Fruit fly (Drosophila melanogaster) S2 (cell line): ENCODE measurements around the gene TMEM216.

Experiments used
- CG8478 ChIP-seq: fragments of >200 bp; optimal IDR thresholded peaks from 2 replicates; lab custom pipeline; 2018
- CTCF ChIP-seq, 2 experiments: fragments of >200 bp; optimal IDR thresholded peaks; 2 replicates each; lab custom pipeline; 2018

TMEM216 gene

dm6 chr3R:8715851-8716550 lies at the start of gene TMEM216:
TSS of gene TMEM216 (plus strand) at chr3R:8716243.
- TF ChIP-seq CG8478 (no peak), CTCF (optimal IDR thresholded peaks at IDR 0.05; lab: Kevin White, UChicago) (peak in 1 of 2 experiments; percentile 19)

- no peak for TF ChIP-seq CTCF (optimal IDR thresholded peaks at IDR 0.05; lab: Kevin White, UChicago)
- no peak for TF ChIP-seq CG8478
These were observed 48.5 kb upstream of the TMEM216 start, which contains the start of gene CG8036 for dm6 chr3R:8667568-8667967. TSS of gene CG8036 (plus strand) at chr3R:8667868.

- TF ChIP-seq CTCF (optimal IDR thresholded peaks at IDR 0.05; lab: Kevin White, UChicago) (no peak), CG8478 (no peak)
These were observed 47.8 kb upstream of the TMEM216 start for dm6 chr3R:8668024-8668856.

dm6 chr3R:8669029-8669707 lies 46.9 kb upstream of the TMEM216 start:
- TF ChIP-seq CG8478 (no peak), CTCF (optimal IDR thresholded peaks at IDR 0.05; lab: Kevin White, UChicago) (no peak)

- TF ChIP-seq CG8478 (no peak), CTCF (optimal IDR thresholded peaks at IDR 0.05; lab: Kevin White, UChicago) (no peak)
These were observed 46.0 kb upstream of the TMEM216 start for dm6 chr3R:8669900-8670528.

- TF ChIP-seq CTCF (optimal IDR thresholded peaks at IDR 0.05; lab: Kevin White, UChicago) = no peak
- TF ChIP-seq CG8478 = no peak
These were observed 45.2 kb upstream of the TMEM216 start, which contains the start of gene p for dm6 chr3R:8670529-8671491. TSS of gene p (minus strand) at chr3R:8670684.

dm6 chr3R:8673803-8674234 lies 42.2 kb upstream of the TMEM216 start, which contains the start of gene mRpL19:
TSS of gene mRpL19 (plus strand) at chr3R:8674109.
- TF ChIP-seq CTCF (optimal IDR thresholded peaks at IDR 0.05; lab: Kevin White, UChicago) (no peak), CG8478 (no peak)

- no peak for TF ChIP-seq CG8478
- no peak for TF ChIP-seq CTCF (optimal IDR thresholded peaks at IDR 0.05; lab: Kevin White, UChicago)
These were observed 39.5 kb upstream of the TMEM216 start, which contains the start of the genes Unc50, CG11755 and CG8043 for dm6 chr3R:8676560-8677000. TSS of gene Unc50 (minus strand) at chr3R:8676613. TSS of gene CG11755 (plus strand) at chr3R:8676915. TSS of gene CG8043 (plus strand) at chr3R:8676915.

dm6 chr3R:8679934-8680333 lies 36.1 kb upstream of the TMEM216 start, which contains the start of gene CG33325:
TSS of gene CG33325 (minus strand) at chr3R:8680034.
- TF ChIP-seq CTCF (optimal IDR thresholded peaks at IDR 0.05; lab: Kevin White, UChicago) (no peak), CG8478 (no peak)

dm6 chr3R:8680611-8681010 lies 35.4 kb upstream of the TMEM216 start:
- TF ChIP-seq CG8478 (no peak), CTCF (optimal IDR thresholded peaks at IDR 0.05; lab: Kevin White, UChicago) (no peak)

dm6 chr3R:8683280-8683679 lies 32.8 kb upstream of the TMEM216 start:
- TF ChIP-seq CTCF (optimal IDR thresholded peaks at IDR 0.05; lab: Kevin White, UChicago) (no peak), CG8478 (no peak)

dm6 chr3R:8684328-8685177 lies 31.5 kb upstream of the TMEM216 start, which contains the start of gene CG44227:
TSS of gene CG44227 (minus strand) at chr3R:8685176.
- TF ChIP-seq CTCF (optimal IDR thresholded peaks at IDR 0.05; lab: Kevin White, UChicago) (no peak), CG8478 (no peak)

dm6 chr3R:8686446-8686845 lies 29.6 kb upstream of the TMEM216 start:
- TF ChIP-seq CTCF (optimal IDR thresholded peaks at IDR 0.05; lab: Kevin White, UChicago) = no peak
- TF ChIP-seq CG8478 = no peak
